Worm (Caenorhabditis elegans): Measurements from ENCODE around the gene tps-2.

tps-2 gene

DNA sequence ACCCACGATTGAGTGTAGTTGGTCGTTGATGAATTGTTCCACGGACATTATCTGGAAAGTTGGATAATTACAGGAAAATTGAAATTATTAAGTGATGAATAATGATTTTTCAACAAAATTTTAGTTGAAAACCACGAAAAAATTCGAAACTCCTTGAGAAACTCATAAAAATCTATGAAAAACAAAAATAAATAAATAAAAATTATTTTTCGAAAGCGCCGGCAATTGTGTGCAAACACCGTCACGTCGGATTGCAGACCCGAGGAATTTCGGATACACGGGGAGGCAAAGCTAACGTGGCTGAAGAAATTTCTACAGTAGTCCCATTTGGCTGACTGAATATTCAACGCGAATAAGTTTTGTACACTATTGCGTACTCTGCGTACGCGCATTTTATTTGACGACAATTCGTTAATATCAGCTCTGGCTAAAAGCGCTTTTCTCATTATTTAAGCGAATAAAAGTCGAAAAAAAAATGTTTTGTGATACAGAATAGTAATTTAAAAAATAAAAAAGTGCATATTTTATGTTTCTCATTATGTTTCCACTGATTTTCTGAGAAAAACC, 39.1 kb upstream of the tps-2 start, which contains the start of gene mog-4 (continued):
- TF ChIP-seq fos-1 (tag; optimal IDR thresholded peaks at IDR 0.05) (peak; percentile 26), hpl-2 (GFP tag; optimal IDR thresholded peaks at IDR 0.05) (peak; percentile 19), nhr-20 (tag; optimal IDR thresholded peaks at IDR 0.05) (peak; percentile 97), aha-1 (tag; optimal IDR thresholded peaks at IDR 0.05) (peak; percentile 6), irx-1 (tag; optimal IDR thresholded peaks at IDR 0.05) (peak; percentile 95), isw-1 (GFP tag; IDR thresholded peaks at IDR 0.05) (peak; percentile 100), jun-1 (tag; optimal IDR thresholded peaks at IDR 0.05) (peak; percentile 74), ces-1 (GFP tag; optimal IDR thresholded peaks at IDR 0.05) (peak; percentile 34), fkh-10 (GFP tag; optimal IDR thresholded peaks at IDR 0.05) (peak; percentile 65), xbp-1 (tag; optimal IDR thresholded peaks at IDR 0.05) (peak; percentile 96), unc-98 (GFP tag; IDR thresholded peaks at IDR 0.05) (peak; percentile 100), vab-15 (tag; optimal IDR thresholded peaks at IDR 0.05) (peak; percentile 91), swsn-7 (tag; optimal IDR thresholded peaks at IDR 0.05) (peak; percentile 97), ceh-63 (GFP tag; optimal IDR thresholded peaks at IDR 0.05) (peak; percentile 93), ztf-4 (tag; optimal IDR thresholded peaks at IDR 0.05) (peak; percentile 63), tbx-2 (tag; optimal IDR thresholded peaks at IDR 0.05) (peak; percentile 97), nhr-237 (tag; optimal IDR thresholded peaks at IDR 0.05) (peak; percentile 46), rnt-1 (tag; optimal IDR thresholded peaks at IDR 0.05) (peak; percentile 96), snpc-4 (tag; optimal IDR thresholded peaks at IDR 0.05) (peak; percentile 77), ceh-82 (tag; optimal IDR thresholded peaks at IDR 0.05) (peak; percentile 61 to 74 (median 63)), nhr-19 (GFP tag; conservative IDR thresholded peaks at IDR 0.05) (peak; percentile 100), dpl-1 (GFP tag; optimal IDR thresholded peaks at IDR 0.05) (peak; percentile 74 to 83 (median 77)), nhr-71 (tag; optimal IDR thresholded peaks at IDR 0.05) (peak; percentile 99), nhr-47 (tag; optimal IDR thresholded peaks at IDR 0.05) (peak; percentile 99), lin-35 (GFP tag; optimal IDR thresholded peaks at IDR 0.05) (peak; percentile 69 to 86)

DNA sequence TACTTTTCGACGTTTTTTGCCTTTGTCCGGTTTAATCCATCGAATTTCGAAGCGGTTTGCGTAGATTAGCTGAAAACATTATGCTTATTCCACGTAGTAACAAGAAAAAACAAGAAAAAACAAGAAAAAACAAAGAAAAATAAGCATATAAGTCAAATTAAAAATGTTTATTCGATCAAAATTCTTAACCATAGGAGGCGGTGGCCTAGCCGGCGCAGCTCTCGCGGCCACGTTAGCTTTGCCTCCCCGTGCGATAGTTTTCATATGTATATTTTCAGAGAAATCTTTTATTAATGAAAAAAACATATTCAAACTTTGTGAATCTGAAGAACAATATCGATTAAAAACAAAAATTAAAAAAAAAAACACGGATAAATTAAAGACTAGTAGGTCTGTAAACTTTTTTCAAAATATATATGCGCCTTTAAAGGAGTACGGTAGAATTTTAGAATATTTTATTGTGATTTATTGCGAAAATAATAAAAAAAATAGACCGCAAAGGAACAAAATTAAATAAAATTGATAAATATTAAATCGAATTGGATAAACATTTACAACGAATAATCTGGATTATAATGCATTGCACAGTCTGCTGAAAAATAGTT, 36.8 kb upstream of the tps-2 start:
- TF ChIP-seq lin-14 (GFP tag; optimal IDR thresholded peaks at IDR 0.05) (peak; percentile 21), lin-35 (GFP tag; optimal IDR thresholded peaks at IDR 0.05) (peak in 1 of 2 experiments; percentile 31), C16A3.4 (tag; optimal IDR thresholded peaks at IDR 0.05) (peak; percentile 6), snu-23 (GFP tag; optimal IDR thresholded peaks at IDR 0.05) (peak; percentile 8), F16B12.6 (tag; optimal IDR thresholded peaks at IDR 0.05) (peak; percentile 57), lir-3 (tag; optimal IDR thresholded peaks at IDR 0.05; ENCODE audit: poor library complexity) (peak; percentile 47), nhr-47 (tag; optimal IDR thresholded peaks at IDR 0.05) (peak; percentile 34), lsy-2 (tag; optimal IDR thresholded peaks at IDR 0.05) (peak; percentile 78 to 95), nhr-85 (tag) (peak; percentile 44), ztf-11 (tag; optimal IDR thresholded peaks at IDR 0.05) (peak in 1 of 2 experiments; percentile 14), nhr-90 (tag; optimal IDR thresholded peaks at IDR 0.05; ENCODE audit: poor library complexity) (peak; percentile 6), efl-1 (optimal IDR thresholded peaks at IDR 0.05) (peak; percentile 31 to 45), efl-1 (GFP tag; optimal IDR thresholded peaks at IDR 0.05 in 1 of 2) (peak in 1 of 2 experiments; percentile 91), nhr-71 (tag; optimal IDR thresholded peaks at IDR 0.05) (peak; percentile 43), isw-1 (GFP tag; IDR thresholded peaks at IDR 0.05) (peak; percentile 21; the same call in 1 of the 2 replicates), rnt-1 (tag; optimal IDR thresholded peaks at IDR 0.05) (peak; percentile 26), dpl-1 (GFP tag; optimal IDR thresholded peaks at IDR 0.05) (peak in 1 of 3 experiments; percentile 38)

DNA sequence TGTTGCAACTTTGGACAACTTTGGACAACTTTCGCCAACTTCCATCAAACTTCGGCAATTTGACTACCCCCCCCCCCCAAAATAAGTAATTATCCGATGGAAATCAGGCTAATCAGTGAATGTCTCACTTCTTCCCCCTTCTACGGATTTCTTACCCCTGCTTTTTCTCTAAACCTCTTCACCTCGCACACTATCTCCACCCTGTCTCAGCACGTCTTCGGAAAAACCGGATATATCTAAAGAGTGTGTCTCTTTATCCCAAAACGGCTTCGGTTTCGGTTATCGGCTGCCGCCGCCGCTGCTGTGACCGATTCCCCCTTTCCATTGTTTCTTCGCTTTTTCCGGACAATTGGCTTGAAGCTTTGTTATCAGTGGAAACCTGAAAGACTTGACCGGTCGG, 32.9 kb upstream of the tps-2 start:
- TF ChIP-seq elt-3 (tag; optimal IDR thresholded peaks at IDR 0.05): no peak
- TF ChIP-seq nhr-47 (tag; optimal IDR thresholded peaks at IDR 0.05): no peak
- TF ChIP-seq isw-1 (GFP tag; IDR thresholded peaks at IDR 0.05): no peak
- TF ChIP-seq blmp-1 (tag; optimal IDR thresholded peaks at IDR 0.05): peak; percentile 66
- no peak for TF ChIP-seq fos-1 (tag; optimal IDR thresholded peaks at IDR 0.05)
- no peak for TF ChIP-seq ama-1 (optimal IDR thresholded peaks at IDR 0.05)
- no peak for TF ChIP-seq unc-130 (tag; optimal IDR thresholded peaks at IDR 0.05)
